Fruit fly (Drosophila melanogaster): ENCODE measurements around the gene ssx.

The ssx gene

DNA sequence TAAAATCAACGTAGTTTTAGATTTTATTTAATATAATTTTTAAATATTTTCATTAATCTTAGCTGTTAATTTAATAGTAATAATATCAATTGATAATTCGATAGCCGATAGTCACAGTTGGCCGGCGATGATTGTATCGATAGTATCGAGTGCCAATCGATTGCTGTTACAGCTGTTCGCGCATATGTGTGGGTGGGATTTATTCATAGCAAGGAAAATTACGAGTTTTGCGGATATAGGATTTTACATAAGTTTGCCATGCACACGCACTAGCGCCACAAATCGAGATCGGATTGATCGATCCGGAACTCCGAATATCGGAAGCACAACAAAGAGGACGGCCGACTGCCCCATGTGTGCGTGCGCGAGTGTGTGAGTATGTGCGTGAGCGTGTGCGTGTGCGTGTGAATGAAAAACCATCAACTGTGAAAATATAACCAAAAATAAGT lies 28.4 kb upstream of the ssx start, which contains the start of gene Naa30A (continued):
- TF ChIP-seq oc (tag; optimal IDR thresholded peaks at IDR 0.05) (no peak), ftz-f1 (GFP tag; optimal IDR thresholded peaks at IDR 0.05) (no peak), CG14965 (GFP tag; optimal IDR thresholded peaks at IDR 0.05; ENCODE audit: borderline replicate concordance) (no peak), hbn (GFP tag; IDR thresholded peaks at IDR 0.05; ENCODE audit: partially characterized antibody) (peak; percentile 92), CG17359 (tag; optimal IDR thresholded peaks at IDR 0.05) (no peak), CG8290 (GFP tag; optimal IDR thresholded peaks at IDR 0.05) (peak; percentile 1), CG8290 (tag; optimal IDR thresholded peaks at IDR 0.05) (peak in 1 of 2 experiments; percentile 36), chinmo (GFP tag; IDR thresholded peaks at IDR 0.05; ENCODE audit: partially characterized antibody) (peak; percentile 96), CG7987 (GFP tag; optimal IDR thresholded peaks at IDR 0.05) (no peak), ewg (GFP tag; optimal IDR thresholded peaks at IDR 0.05) (peak; percentile 51), Nf-YB (GFP tag; optimal IDR thresholded peaks at IDR 0.05) (no peak), en (GFP tag; optimal IDR thresholded peaks at IDR 0.05) (no peak), CG12659 (GFP tag; optimal IDR thresholded peaks at IDR 0.05) (peak; percentile 33), CG10431 (GFP tag; optimal IDR thresholded peaks at IDR 0.05) (no peak), da (GFP tag; optimal IDR thresholded peaks at IDR 0.05) (no peak), CG13894 (tag; optimal IDR thresholded peaks at IDR 0.05) (no peak), CG12219 (GFP tag; optimal IDR thresholded peaks at IDR 0.05) (no peak), pho (GFP tag; optimal IDR thresholded peaks at IDR 0.05) (no peak), YL-1 (GFP tag; optimal IDR thresholded peaks at IDR 0.05) (peak; percentile 38), fd96Cb (tag; optimal IDR thresholded peaks at IDR 0.05) (no peak), Atf6 (GFP tag; IDR thresholded peaks at IDR 0.05) (no peak), eyg (GFP tag; optimal IDR thresholded peaks at IDR 0.05) (no peak), run (tag; optimal IDR thresholded peaks at IDR 0.05) (no peak), sens (GFP tag) (no peak), ranshi (GFP tag; IDR thresholded peaks at IDR 0.05) (no peak), Asciz (GFP tag; optimal IDR thresholded peaks at IDR 0.05) (no peak), knrl (GFP tag; IDR thresholded peaks at IDR 0.05; ENCODE audit: partially characterized antibody) (peak; percentile 94), CG9215 (GFP tag; IDR thresholded peaks at IDR 0.05) (no peak), CG8924 (tag; optimal IDR thresholded peaks at IDR 0.05) (peak; percentile 30), ara (GFP tag; IDR thresholded peaks at IDR 0.05) (no peak), shn (GFP tag; optimal IDR thresholded peaks at IDR 0.05) (no peak), lab (GFP tag; optimal IDR thresholded peaks at IDR 0.05) (peak; percentile 6), CG6272 (GFP tag; IDR thresholded peaks at IDR 0.05) (no peak), CG10543 (GFP tag; optimal IDR thresholded peaks at IDR 0.05) (no peak), CG7928 (GFP tag; optimal IDR thresholded peaks at IDR 0.05) (peak; percentile 19), HLH3B (GFP tag; IDR thresholded peaks at IDR 0.05) (no peak), CG11560 (tag; IDR thresholded peaks at IDR 0.05) (peak; percentile 26; the same call in 1 of the 3 replicates), CG7372 (GFP tag; IDR thresholded peaks at IDR 0.05) (no peak), unc-4 (GFP tag; IDR thresholded peaks at IDR 0.05; ENCODE audit: partially characterized antibody) (peak; percentile 96), dm (GFP tag; optimal IDR thresholded peaks at IDR 0.05) (no peak), CG17328 (GFP tag; IDR thresholded peaks at IDR 0.05) (no peak), grn (GFP tag; optimal IDR thresholded peaks at IDR 0.05) (no peak), CG17802 (tag; optimal IDR thresholded peaks at IDR 0.05) (no peak), CG6765 (GFP tag; optimal IDR thresholded peaks at IDR 0.05) (no peak), abd-A (tag; optimal IDR thresholded peaks at IDR 0.05) (no peak), row (GFP tag; IDR thresholded peaks at IDR 0.05) (peak; percentile 52; the same call in 2 of the 3 replicates), HHEX (GFP tag; optimal IDR thresholded peaks at IDR 0.05) (no peak), fd64A (GFP tag; optimal IDR thresholded peaks at IDR 0.05) (no peak), Doc2 (GFP tag; IDR thresholded peaks at IDR 0.05) (no peak), Drgx (GFP tag; IDR thresholded peaks at IDR 0.05) (no peak), jumu (GFP tag; optimal IDR thresholded peaks at IDR 0.05) (no peak)

All from whole organism, embryonic.